Fruit fly (Drosophila melanogaster): ENCODE data around the gene CG42564.

Gene CG42564

DNA sequence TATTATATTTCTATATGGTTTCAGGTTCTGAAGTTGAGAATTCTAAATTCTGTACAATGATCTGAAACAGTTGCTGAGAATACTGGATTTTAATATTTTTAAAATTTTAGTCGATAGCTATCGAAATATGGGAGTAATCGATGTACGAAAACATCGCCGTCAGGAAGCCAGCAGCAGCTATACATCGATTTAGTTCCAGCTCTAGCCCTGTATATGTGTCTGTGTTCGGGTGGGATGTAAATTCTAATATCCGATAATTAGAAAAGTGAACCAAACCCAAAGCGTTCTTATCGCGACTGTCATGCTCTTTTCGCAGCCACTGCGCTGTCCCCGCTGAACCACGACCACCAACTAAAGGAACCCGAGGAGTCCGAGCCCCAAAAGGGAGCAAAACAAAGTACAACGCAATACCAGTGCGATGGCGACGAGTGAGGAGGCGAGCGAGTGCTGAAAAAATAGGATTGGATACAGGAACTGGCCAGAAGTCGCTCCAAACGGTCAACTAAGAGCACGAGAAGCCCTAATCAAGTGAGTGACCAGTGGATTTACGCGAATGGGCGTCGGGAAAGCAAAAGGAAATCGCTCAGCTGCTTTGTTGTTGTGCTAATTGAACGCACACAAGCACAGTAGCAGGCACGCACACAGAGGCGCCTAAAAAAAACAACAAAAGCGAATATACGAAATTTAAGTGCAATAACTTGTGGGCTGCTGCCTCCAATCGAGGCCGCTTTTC, 8.6 kb downstream of the CG42564 start, which contains the start of gene gzl (continued):
- TF ChIP-seq CG13775 (GFP tag; optimal IDR thresholded peaks at IDR 0.05) (no peak), CG11398 (GFP tag; optimal IDR thresholded peaks at IDR 0.05) (no peak), CG10321 (GFP tag; IDR thresholded peaks at IDR 0.05) (no peak), dmrt11E (tag; optimal IDR thresholded peaks at IDR 0.05) (no peak), CG30020 (tag; optimal IDR thresholded peaks at IDR 0.05) (peak; percentile 39), CG15269 (tag; optimal IDR thresholded peaks at IDR 0.05) (no peak), CG7271 (tag; optimal IDR thresholded peaks at IDR 0.05) (no peak), CG8924 (tag; optimal IDR thresholded peaks at IDR 0.05) (no peak), mam (GFP tag; optimal IDR thresholded peaks at IDR 0.05) (no peak), CG11723 (GFP tag; optimal IDR thresholded peaks at IDR 0.05) (no peak), Dref (GFP tag; IDR thresholded peaks at IDR 0.05) (peak; percentile 97), ab (GFP tag; optimal IDR thresholded peaks at IDR 0.05) (no peak), ash1 (GFP tag; optimal IDR thresholded peaks at IDR 0.05) (no peak), Hmr (GFP tag; optimal IDR thresholded peaks at IDR 0.05) (no peak), Hr51 (GFP tag; optimal IDR thresholded peaks at IDR 0.05) (no peak), CG10274 (GFP tag; optimal IDR thresholded peaks at IDR 0.05) (no peak), bsh (GFP tag; optimal IDR thresholded peaks at IDR 0.05) (no peak), Blimp-1 (GFP tag; optimal IDR thresholded peaks at IDR 0.05) (no peak), az2 (GFP tag; optimal IDR thresholded peaks at IDR 0.05) (no peak), gt (GFP tag; IDR thresholded peaks at IDR 0.05) (no peak), Poxn (GFP tag; IDR thresholded peaks at IDR 0.05) (no peak), fd64A (GFP tag; optimal IDR thresholded peaks at IDR 0.05) (no peak), tup (GFP tag; optimal IDR thresholded peaks at IDR 0.05) (no peak), ara (GFP tag; IDR thresholded peaks at IDR 0.05) (no peak), Opbp (GFP tag; IDR thresholded peaks at IDR 0.05; ENCODE audit: partially characterized antibody) (peak; percentile 98), nmo (GFP tag; optimal IDR thresholded peaks at IDR 0.05) (peak; percentile 28), pb (GFP tag; optimal IDR thresholded peaks at IDR 0.05) (no peak), kay (GFP tag; optimal IDR thresholded peaks at IDR 0.05) (no peak), Max (GFP tag; optimal IDR thresholded peaks at IDR 0.05) (no peak), ewg (GFP tag; optimal IDR thresholded peaks at IDR 0.05) (no peak), NfI (GFP tag; optimal IDR thresholded peaks at IDR 0.05) (no peak), Ada2b (GFP tag; IDR thresholded peaks at IDR 0.05) (no peak), lbe (GFP tag; optimal IDR thresholded peaks at IDR 0.05) (peak; percentile 46), Lhr (GFP tag; optimal IDR thresholded peaks at IDR 0.05) (no peak), CG11504 (tag; optimal IDR thresholded peaks at IDR 0.05) (no peak), CG3281 (GFP tag; optimal IDR thresholded peaks at IDR 0.05) (no peak), pum (GFP tag; optimal IDR thresholded peaks at IDR 0.05) (no peak), Taf1 (GFP tag; IDR thresholded peaks at IDR 0.05) (no peak), schlank (tag; optimal IDR thresholded peaks at IDR 0.05) (no peak), hth (optimal IDR thresholded peaks at IDR 0.05) (no peak), CG18619 (GFP tag; optimal IDR thresholded peaks at IDR 0.05) (no peak), caup (GFP tag; optimal IDR thresholded peaks at IDR 0.05; ENCODE audit: severe bottlenecking) (no peak), btn (GFP tag; optimal IDR thresholded peaks at IDR 0.05) (no peak), fd3F (GFP tag; optimal IDR thresholded peaks at IDR 0.05) (no peak), CG7556 (GFP tag; optimal IDR thresholded peaks at IDR 0.05) (no peak), Atf-2 (GFP tag; optimal IDR thresholded peaks at IDR 0.05) (no peak), CG14441 (GFP tag; IDR thresholded peaks at IDR 0.05) (no peak), Xrp1 (GFP tag; IDR thresholded peaks at IDR 0.05) (peak; percentile 19; the same call in 1 of the 2 replicates), Optix (GFP tag; IDR thresholded peaks at IDR 0.05) (no peak), sug (tag; optimal IDR thresholded peaks at IDR 0.05) (no peak)

All from whole organism, embryonic.